Fruit fly (Drosophila melanogaster) whole organism, embryonic: ENCODE results near the gene smid.

ENCODE experiments used
- Ada2b ChIP-seq: fragments of 200-800 bp; sonication (Bioruptor generic); IDR thresholded peaks from 2 replicates; pipeline ENCODE4 v1.3.6; 2022; ENCODE audit warnings: missing biosample characterization, missing genetic modification characterization
- CG10366 ChIP-seq: fragments of 200-800 bp; sonication (Bioruptor generic); IDR thresholded peaks from 2 replicates; pipeline ENCODE4 v1.3.6; 2022; ENCODE audit warnings: missing biosample characterization, missing genetic modification characterization
- CG10565 ChIP-seq: fragments of 200-800 bp; sonication (Bioruptor generic); optimal IDR thresholded peaks from 3 replicates; lab custom pipeline; 2016; ENCODE audit warnings: missing biosample characterization, mild to moderate bottlenecking, missing genetic modification characterization
- CG11085 ChIP-seq: fragments of 200-800 bp; sonication (Bioruptor generic); IDR thresholded peaks from 2 replicates; pipeline ENCODE4 v1.3.6; 2022; ENCODE audit warnings: missing biosample characterization, missing genetic modification characterization
- CG12219 ChIP-seq: fragments of 200-800 bp; sonication (Bioruptor generic); optimal IDR thresholded peaks from 3 replicates; lab custom pipeline; 2018; ENCODE audit warnings: missing biosample characterization, mild to moderate bottlenecking, missing genetic modification characterization
- CG12236 ChIP-seq: fragments of 200-800 bp; sonication (Bioruptor generic); optimal IDR thresholded peaks from 2 replicates; lab custom pipeline; 2016; ENCODE audit warnings: missing biosample characterization, missing genetic modification characterization
- CG13775 ChIP-seq: fragments of 200-800 bp; sonication (Bioruptor generic); optimal IDR thresholded peaks from 3 replicates; lab custom pipeline; 2017; ENCODE audit warnings: missing biosample characterization, mild to moderate bottlenecking, missing genetic modification characterization
- CG1529 ChIP-seq: fragments of 200-800 bp; sonication (Bioruptor generic); optimal IDR thresholded peaks from 3 replicates; lab custom pipeline; 2018; ENCODE audit warnings: missing biosample characterization, missing genetic modification characterization
- CG16813 ChIP-seq: fragments of 200-800 bp; sonication (Bioruptor generic); IDR thresholded peaks from 3 replicates; pipeline ENCODE4 v1.3.6; 2022; ENCODE audit warnings: missing biosample characterization, missing genetic modification characterization; ENCODE audit not compliant: partially characterized antibody
- CG16815 ChIP-seq: fragments of 200-800 bp; sonication (Bioruptor generic); optimal IDR thresholded peaks from 3 replicates; lab custom pipeline; 2017; ENCODE audit warnings: missing biosample characterization, mild to moderate bottlenecking, missing genetic modification characterization
- CG16863 ChIP-seq: fragments of 200-800 bp; sonication (Bioruptor generic); optimal IDR thresholded peaks from 3 replicates; lab custom pipeline; 2016; ENCODE audit warnings: missing biosample characterization, missing genetic modification characterization
- CG18476 ChIP-seq: fragments of 200-800 bp; sonication (Bioruptor generic); optimal IDR thresholded peaks from 2 replicates; lab custom pipeline; 2016; ENCODE audit warnings: missing biosample characterization, mild to moderate bottlenecking, missing genetic modification characterization
- CG18599 ChIP-seq: fragments of 200-800 bp; sonication (Bioruptor generic); optimal IDR thresholded peaks from 3 replicates; lab custom pipeline; 2017; ENCODE audit warnings: missing biosample characterization, missing genetic modification characterization, mild to moderate bottlenecking, moderate library complexity, missing genetic modification reagents
- CG3065 ChIP-seq: fragments of 200-800 bp; sonication (Bioruptor generic); optimal IDR thresholded peaks from 2 replicates; lab custom pipeline; 2016; ENCODE audit warnings: missing biosample characterization, missing genetic modification characterization
- CG32772 ChIP-seq: fragments of 200-800 bp; sonication (Bioruptor generic); IDR thresholded peaks from 2 replicates; pipeline ENCODE4 v1.3.6; 2022; ENCODE audit warnings: missing biosample characterization, missing genetic modification characterization
- CG4360 ChIP-seq: fragments of 200-800 bp; sonication (Bioruptor generic); IDR thresholded peaks from 2 replicates; pipeline ENCODE4 v1.3.6; 2022; ENCODE audit warnings: missing biosample characterization, missing genetic modification characterization
- CG5180 ChIP-seq: fragments of 200-800 bp; sonication (Bioruptor generic); optimal IDR thresholded peaks from 3 replicates; lab custom pipeline; 2017; ENCODE audit warnings: missing biosample characterization, missing genetic modification characterization, mild to moderate bottlenecking, moderate library complexity, missing genetic modification reagents
- CG6689 ChIP-seq: fragments of 200-800 bp; sonication (Bioruptor generic); IDR thresholded peaks from 2 replicates; pipeline ENCODE4 v1.3.6; 2022; ENCODE audit warnings: missing biosample characterization, missing genetic modification characterization
- CG6813 ChIP-seq: fragments of 200-800 bp; sonication (Bioruptor generic); optimal IDR thresholded peaks from 2 replicates; lab custom pipeline; 2017; ENCODE audit warnings: missing biosample characterization, missing genetic modification characterization, mild to moderate bottlenecking, moderate library complexity, missing genetic modification reagents
- CG7745 ChIP-seq: fragments of 200-800 bp; sonication (Bioruptor generic); optimal IDR thresholded peaks from 2 replicates; lab custom pipeline; 2018; ENCODE audit warnings: missing biosample characterization, mild to moderate bottlenecking, missing genetic modification characterization, moderate library complexity
- CoRest ChIP-seq: fragments of 200-800 bp; sonication (Bioruptor generic); optimal IDR thresholded peaks from 3 replicates; lab custom pipeline; 2018; ENCODE audit warnings: missing biosample characterization, mild to moderate bottlenecking, missing genetic modification characterization, moderate library complexity
- Doc3 ChIP-seq: fragments of 200-800 bp; sonication (Bioruptor generic); IDR thresholded peaks from 3 replicates; pipeline ENCODE4 v1.3.6; 2022; ENCODE audit warnings: missing biosample characterization, missing genetic modification characterization; ENCODE audit not compliant: partially characterized antibody
- Ets97D ChIP-seq: fragments of 200-800 bp; sonication (Bioruptor generic); optimal IDR thresholded peaks from 3 replicates; lab custom pipeline; 2016; ENCODE audit warnings: missing biosample characterization, missing genetic modification characterization
- Fer1 ChIP-seq: fragments of 200-800 bp; sonication (Bioruptor generic); optimal IDR thresholded peaks from 2 replicates; lab custom pipeline; 2017; ENCODE audit warnings: missing biosample characterization, mild to moderate bottlenecking, missing genetic modification characterization
- Hand ChIP-seq: fragments of 200-800 bp; sonication (Bioruptor generic); optimal IDR thresholded peaks from 2 replicates; lab custom pipeline; 2017; ENCODE audit warnings: mild to moderate bottlenecking, missing biosample characterization, missing genetic modification reagents, missing genetic modification characterization
- Hr3 ChIP-seq: fragments of 200-800 bp; sonication (Bioruptor generic); optimal IDR thresholded peaks from 3 replicates; lab custom pipeline; 2016; ENCODE audit warnings: missing biosample characterization, missing genetic modification characterization
- Lhr ChIP-seq: fragments of 200-800 bp; sonication (Bioruptor generic); optimal IDR thresholded peaks from 3 replicates; lab custom pipeline; 2017; ENCODE audit warnings: mild to moderate bottlenecking, missing biosample characterization, missing genetic modification reagents, missing genetic modification characterization
- Mes4 ChIP-seq: fragments of 200-800 bp; sonication (Bioruptor generic); optimal IDR thresholded peaks from 2 replicates; lab custom pipeline; 2016; ENCODE audit warnings: missing biosample characterization, missing genetic modification characterization
- Oli ChIP-seq: fragments of 200-800 bp; sonication (Bioruptor generic); optimal IDR thresholded peaks from 2 replicates; lab custom pipeline; 2018; ENCODE audit warnings: missing biosample characterization, mild to moderate bottlenecking, missing genetic modification characterization, moderate library complexity
- Ravus ChIP-seq: fragments of 200-800 bp; sonication (Bioruptor generic); IDR thresholded peaks from 2 replicates; pipeline ENCODE4 v1.3.6; 2022; ENCODE audit warnings: missing biosample characterization, missing genetic modification characterization
- Sox100B ChIP-seq: fragments of 200-800 bp; sonication (Bioruptor generic); optimal IDR thresholded peaks from 3 replicates; lab custom pipeline; 2018; ENCODE audit warnings: missing biosample characterization, mild to moderate bottlenecking, missing genetic modification characterization
- al ChIP-seq: fragments of 200-800 bp; sonication (Bioruptor generic); IDR thresholded peaks from 2 replicates; pipeline ENCODE4 v1.3.6; 2022; ENCODE audit warnings: missing biosample characterization, missing genetic modification characterization
- dimm ChIP-seq: fragments of 200-800 bp; sonication (Bioruptor generic); IDR thresholded peaks from 2 replicates; pipeline ENCODE4 v1.3.6; 2022; ENCODE audit warnings: missing biosample characterization, missing genetic modification characterization
- fd3F ChIP-seq: fragments of 200-800 bp; sonication (Bioruptor generic); optimal IDR thresholded peaks from 2 replicates; lab custom pipeline; 2018; ENCODE audit warnings: missing biosample characterization, mild to moderate bottlenecking, missing genetic modification characterization, moderate library complexity
- fu2 ChIP-seq: fragments of 200-800 bp; sonication (Bioruptor generic); optimal IDR thresholded peaks from 2 replicates; lab custom pipeline; 2016; ENCODE audit warnings: missing biosample characterization, missing genetic modification characterization
- gce ChIP-seq: fragments of 200-800 bp; sonication (Bioruptor generic); IDR thresholded peaks from 3 replicates; pipeline ENCODE4 v1.3.6; 2022; ENCODE audit warnings: missing biosample characterization, missing genetic modification characterization
- gsb ChIP-seq: fragments of 200-800 bp; sonication (Bioruptor generic); IDR thresholded peaks from 2 replicates; pipeline ENCODE4 v1.3.6; 2022; ENCODE audit warnings: missing biosample characterization, missing genetic modification characterization
- h ChIP-seq: fragments of >200 bp; optimal IDR thresholded peaks from 2 replicates; lab custom pipeline; 2017
- inv ChIP-seq: fragments of 200-800 bp; sonication (Bioruptor generic); IDR thresholded peaks from 2 replicates; pipeline ENCODE4 v1.3.6; 2022; ENCODE audit warnings: missing biosample characterization, missing genetic modification characterization; ENCODE audit not compliant: partially characterized antibody
- jing ChIP-seq: fragments of 200-800 bp; sonication (Bioruptor generic); optimal IDR thresholded peaks from 2 replicates; lab custom pipeline; 2018; ENCODE audit warnings: missing biosample characterization, mild to moderate bottlenecking, missing genetic modification characterization
- lola ChIP-seq, 3 experiments: fragments of >200 bp in 2 of 3; fragments of 200-800 bp in 1 of 3; sonication (Bioruptor generic) in 1 of 3; optimal IDR thresholded peaks; 2 replicates each; lab custom pipeline; 2017 to 2019; ENCODE audit warnings: missing biosample characterization in 3 of 3, missing genetic modification characterization in 3 of 3, mild to moderate bottlenecking in 1 of 3, moderate library complexity in 1 of 3
- org-1 ChIP-seq: fragments of 200-800 bp; sonication (Bioruptor generic); optimal IDR thresholded peaks from 2 replicates; lab custom pipeline; 2017; ENCODE audit warnings: missing biosample characterization, missing genetic modification characterization
- pita ChIP-seq: fragments of 200-800 bp; sonication (Bioruptor generic); optimal IDR thresholded peaks from 2 replicates; lab custom pipeline; 2017; ENCODE audit warnings: missing biosample characterization, mild to moderate bottlenecking, missing genetic modification characterization
- pzg ChIP-seq: fragments of 200-800 bp; sonication (Bioruptor generic); optimal IDR thresholded peaks from 3 replicates; lab custom pipeline; 2018; ENCODE audit warnings: missing biosample characterization, mild to moderate bottlenecking, missing genetic modification characterization, moderate library complexity
- slou ChIP-seq: fragments of 200-800 bp; sonication (Bioruptor generic); optimal IDR thresholded peaks from 3 replicates; lab custom pipeline; 2016; ENCODE audit warnings: missing biosample characterization, missing genetic modification characterization
- tll ChIP-seq, 2 experiments: fragments of 200-800 bp in 1 of 2; fragments of >200 bp in 1 of 2; sonication (Bioruptor generic) in 1 of 2; optimal IDR thresholded peaks; 2 replicates each; lab custom pipeline; 2017 to 2019; ENCODE audit warnings: missing biosample characterization in 2 of 2, missing genetic modification characterization in 2 of 2, mild to moderate bottlenecking in 1 of 2, moderate library complexity in 1 of 2
- trem ChIP-seq: fragments of 200-800 bp; optimal IDR thresholded peaks from 3 replicates; lab custom pipeline; 2019; ENCODE audit warnings: missing biosample characterization, mild to moderate bottlenecking, missing genetic modification characterization, moderate library complexity
- trh ChIP-seq: fragments of 200-800 bp; sonication (Bioruptor generic); optimal IDR thresholded peaks from 2 replicates; lab custom pipeline; 2016; ENCODE audit warnings: missing biosample characterization, missing genetic modification characterization
- usp ChIP-seq: fragments of >200 bp; optimal IDR thresholded peaks from 2 replicates; lab custom pipeline; 2017; ENCODE audit warnings: missing biosample characterization, missing genetic modification characterization
- yki ChIP-seq: fragments of >200 bp; optimal IDR thresholded peaks from 3 replicates; lab custom pipeline; 2018

Gene smid

dm6 chr3L:7347984-7348631 lies 33.3 kb upstream of the smid start, which contains the start of the genes Srp19 and qm (continued):
- no peak for TF ChIP-seq usp
- TF ChIP-seq CG16815 = no peak
- TF ChIP-seq fu2 (GFP tag; lab: Kevin White, UChicago) = peak; percentile 4
- peak; percentile 79 for TF ChIP-seq CG4360 (GFP tag; lab: Robert Waterston, UW)
- TF ChIP-seq Hand (GFP tag; lab: Kevin White, UChicago) = no peak
- TF ChIP-seq al (GFP tag; lab: Robert Waterston, UW) = peak; percentile 56; the same call in 1 of the 2 replicates
- no peak for TF ChIP-seq Sox100B (GFP tag; lab: Kevin White, UChicago)
- no peak for TF ChIP-seq org-1 (GFP tag; lab: Kevin White, UChicago)
- peak; percentile 8 for TF ChIP-seq slou (GFP tag; lab: Kevin White, UChicago)
- TF ChIP-seq trem (tag; lab: Kevin White, UChicago) = peak; percentile 6
- TF ChIP-seq CG1529 (GFP tag; lab: Kevin White, UChicago) = no peak
- peak; percentile 6 to 63 for TF ChIP-seq tll (GFP tag; optimal IDR thresholded peaks at IDR 0.05; lab: Kevin White, UChicago)
- peak; percentile 66 for TF ChIP-seq pzg
- peak; percentile 73; the same call in 2 of the 3 replicates for TF ChIP-seq gce (GFP tag; lab: Robert Waterston, UW)
- TF ChIP-seq CoRest (tag; lab: Kevin White, UChicago) = peak; percentile 68
- peak; percentile 51 for TF ChIP-seq Ets97D (GFP tag; lab: Kevin White, UChicago)
- TF ChIP-seq yki (lab: Kevin White, UChicago) = no peak
- peak; percentile 31 for TF ChIP-seq CG13775
- peak; percentile 88 for TF ChIP-seq inv (GFP tag; lab: Robert Waterston, UW)
- 0 out of 2 replicates have a peak, but pooled peaks have one; percentile 12 for TF ChIP-seq CG11085 (GFP tag; lab: Robert Waterston, UW)
- TF ChIP-seq Mes4 (GFP tag; lab: Kevin White, UChicago) = no peak
- no peak for TF ChIP-seq CG6813 (GFP tag; lab: Kevin White, UChicago)
- peak; percentile 29; the same call in 1 of the 2 replicates for TF ChIP-seq CG6689 (GFP tag; lab: Robert Waterston, UW)
- TF ChIP-seq CG5180 (GFP tag; lab: Kevin White, UChicago) = no peak
- TF ChIP-seq CG7745 (tag; lab: Kevin White, UChicago) = no peak
- no peak for TF ChIP-seq CG3065 (GFP tag; lab: Kevin White, UChicago)
- no peak for TF ChIP-seq CG12236 (GFP tag; lab: Kevin White, UChicago)
- TF ChIP-seq Fer1 (GFP tag; lab: Kevin White, UChicago) = peak; percentile 51
- TF ChIP-seq Oli (tag; lab: Kevin White, UChicago) = peak; percentile 5
- TF ChIP-seq CG16863 (GFP tag; lab: Kevin White, UChicago) = peak; percentile 25
- no peak for TF ChIP-seq Lhr (GFP tag; lab: Kevin White, UChicago)
- peak in 1 of 3 experiments; percentile 13 for TF ChIP-seq lola (GFP tag; optimal IDR thresholded peaks at IDR 0.05; lab: Kevin White, UChicago)
- TF ChIP-seq pita (GFP tag; lab: Kevin White, UChicago) = no peak
- TF ChIP-seq trh (GFP tag; lab: Kevin White, UChicago) = no peak
- no peak for TF ChIP-seq Ravus (GFP tag; lab: Robert Waterston, UW)
- peak; percentile 86 for TF ChIP-seq CG16813 (GFP tag; lab: Robert Waterston, UW)
- no peak for TF ChIP-seq fd3F (GFP tag; lab: Kevin White, UChicago)
- TF ChIP-seq Ada2b = peak; percentile 31; the same call in 1 of the 2 replicates
- no peak; the same call in 1 of the 2 replicates for TF ChIP-seq CG10366 (GFP tag; lab: Robert Waterston, UW)
- peak; percentile 78 for TF ChIP-seq Doc3 (GFP tag; lab: Robert Waterston, UW)
- no peak for TF ChIP-seq gsb (GFP tag; lab: Robert Waterston, UW)
- TF ChIP-seq CG10565 (GFP tag; lab: Kevin White, UChicago) = no peak
- peak; percentile 6 for TF ChIP-seq CG18476 (GFP tag; lab: Kevin White, UChicago)
- TF ChIP-seq Hr3 = peak; percentile 57
- TF ChIP-seq jing (GFP tag; lab: Kevin White, UChicago) = no peak
- TF ChIP-seq CG32772 (GFP tag; lab: Robert Waterston, UW) = peak; percentile 58
- no peak for TF ChIP-seq CG12219 (GFP tag; lab: Kevin White, UChicago)
- peak; percentile 36 for TF ChIP-seq CG18599 (GFP tag; lab: Kevin White, UChicago)
- TF ChIP-seq dimm = no peak
- TF ChIP-seq h (lab: Kevin White, UChicago) = no peak
